Worm (Caenorhabditis elegans): ENCODE measurements around the gene rip-1.

Gene rip-1

ce11 chrIII:10258641-10259040, at the start of gene rip-1:
rip-1 (minus strand) TSS chrIII:10258741.
- TF ChIP-seq flt-1 (GFP tag; IDR thresholded peaks at IDR 0.05): no peak
- TF ChIP-seq T22C8.4 (GFP tag; IDR thresholded peaks at IDR 0.05): no peak
- no peak for TF ChIP-seq ref-1 (GFP tag; conservative IDR thresholded peaks at IDR 0.05)
- no peak for TF ChIP-seq ztf-23 (GFP tag; IDR thresholded peaks at IDR 0.05)
- TF ChIP-seq cog-1 (tag; optimal IDR thresholded peaks at IDR 0.05): no peak
- TF ChIP-seq med-1 (GFP tag; optimal IDR thresholded peaks at IDR 0.05; ENCODE audit: insufficient read depth): no peak
- TF ChIP-seq ztf-29 (GFP tag; IDR thresholded peaks at IDR 0.05): no peak
- no peak for TF ChIP-seq tab-1 (GFP tag; IDR thresholded peaks at IDR 0.05)
- TF ChIP-seq klf-2 (GFP tag; conservative IDR thresholded peaks at IDR 0.05): no peak

DNA sequence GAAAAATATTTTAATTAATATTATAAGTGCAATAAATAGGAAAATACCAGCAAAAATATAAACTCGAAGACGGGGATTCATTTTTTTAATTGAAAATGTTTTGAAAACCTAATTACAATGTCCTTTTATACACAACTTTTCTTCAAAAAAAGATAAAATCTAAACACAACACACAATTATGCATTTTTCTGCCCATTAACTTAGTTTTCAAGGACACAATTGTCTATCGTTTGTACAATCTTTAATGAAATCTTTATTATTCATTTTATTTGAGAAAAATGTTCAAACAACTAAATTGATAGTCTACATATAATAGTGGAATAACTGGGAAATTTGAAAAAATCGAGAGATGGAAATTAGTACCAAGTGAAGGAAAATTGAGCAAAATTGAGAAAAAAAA, 47.5 kb upstream of the rip-1 start, which contains the start of gene T07A5.1:
Gene T07A5.1 (minus strand): TSS at position 149 of the 400 bp plus-strand sequence.
- TF ChIP-seq tab-1 (GFP tag; IDR thresholded peaks at IDR 0.05): no peak
- no peak for TF ChIP-seq klf-2 (GFP tag; conservative IDR thresholded peaks at IDR 0.05)
- TF ChIP-seq ztf-29 (GFP tag; IDR thresholded peaks at IDR 0.05): no peak
- TF ChIP-seq flt-1 (GFP tag; IDR thresholded peaks at IDR 0.05): no peak
- no peak for TF ChIP-seq T22C8.4 (GFP tag; IDR thresholded peaks at IDR 0.05)
- no peak for TF ChIP-seq ztf-23 (GFP tag; IDR thresholded peaks at IDR 0.05)
- no peak for TF ChIP-seq ref-1 (GFP tag; conservative IDR thresholded peaks at IDR 0.05)
- TF ChIP-seq med-1 (GFP tag; optimal IDR thresholded peaks at IDR 0.05; ENCODE audit: insufficient read depth): no peak
- TF ChIP-seq cog-1 (tag; optimal IDR thresholded peaks at IDR 0.05): no peak

- no peak for TF ChIP-seq ref-1 (GFP tag; conservative IDR thresholded peaks at IDR 0.05)
- TF ChIP-seq ztf-23 (GFP tag; IDR thresholded peaks at IDR 0.05): no peak
- TF ChIP-seq tab-1 (GFP tag; IDR thresholded peaks at IDR 0.05): no peak
These were observed 46.8 kb upstream of the rip-1 start for ce11 chrIII:10305295-10305694.

DNA sequence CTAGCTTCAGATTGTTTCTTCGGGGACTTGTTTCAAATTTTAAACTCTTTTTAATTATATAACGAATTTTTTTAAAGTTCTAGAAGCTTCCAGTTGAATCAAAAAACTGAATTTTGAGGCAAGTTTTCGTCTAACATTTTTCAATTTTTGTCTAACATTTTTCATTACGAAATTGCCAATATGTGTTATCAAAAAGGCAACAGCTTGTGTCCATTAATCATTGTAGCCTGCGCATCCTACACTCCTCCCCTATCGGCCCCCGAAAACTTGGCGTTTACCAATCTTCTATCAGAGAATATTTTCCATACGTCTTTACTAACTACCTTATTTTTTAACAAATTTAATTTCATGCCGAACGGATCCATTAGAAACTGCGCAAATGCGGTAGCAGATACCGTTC, 41.5 kb upstream of the rip-1 start, which contains the start of gene vglu-3:
Gene vglu-3 (plus strand): TSS at position 301 of the 400 bp plus-strand sequence.
- no peak for TF ChIP-seq klf-2 (GFP tag; conservative IDR thresholded peaks at IDR 0.05)
- no peak for TF ChIP-seq ztf-29 (GFP tag; IDR thresholded peaks at IDR 0.05)
- no peak for TF ChIP-seq ztf-23 (GFP tag; IDR thresholded peaks at IDR 0.05)
- no peak for TF ChIP-seq flt-1 (GFP tag; IDR thresholded peaks at IDR 0.05)
- TF ChIP-seq T22C8.4 (GFP tag; IDR thresholded peaks at IDR 0.05): no peak
- TF ChIP-seq ref-1 (GFP tag; conservative IDR thresholded peaks at IDR 0.05): no peak
- TF ChIP-seq tab-1 (GFP tag; IDR thresholded peaks at IDR 0.05): no peak
- TF ChIP-seq med-1 (GFP tag; optimal IDR thresholded peaks at IDR 0.05; ENCODE audit: insufficient read depth): no peak
- TF ChIP-seq cog-1 (tag; optimal IDR thresholded peaks at IDR 0.05): no peak

ce11 chrIII:10296904-10297303, 38.4 kb upstream of the rip-1 start:
- TF ChIP-seq ztf-23 (GFP tag; IDR thresholded peaks at IDR 0.05) (no peak), med-1 (GFP tag; optimal IDR thresholded peaks at IDR 0.05; ENCODE audit: insufficient read depth) (no peak), cog-1 (tag; optimal IDR thresholded peaks at IDR 0.05) (no peak), flt-1 (GFP tag; IDR thresholded peaks at IDR 0.05) (no peak), T22C8.4 (GFP tag; IDR thresholded peaks at IDR 0.05) (no peak), klf-2 (GFP tag; conservative IDR thresholded peaks at IDR 0.05) (no peak), ztf-29 (GFP tag; IDR thresholded peaks at IDR 0.05) (no peak), ref-1 (GFP tag; conservative IDR thresholded peaks at IDR 0.05) (no peak), tab-1 (GFP tag; IDR thresholded peaks at IDR 0.05) (no peak)

DNA sequence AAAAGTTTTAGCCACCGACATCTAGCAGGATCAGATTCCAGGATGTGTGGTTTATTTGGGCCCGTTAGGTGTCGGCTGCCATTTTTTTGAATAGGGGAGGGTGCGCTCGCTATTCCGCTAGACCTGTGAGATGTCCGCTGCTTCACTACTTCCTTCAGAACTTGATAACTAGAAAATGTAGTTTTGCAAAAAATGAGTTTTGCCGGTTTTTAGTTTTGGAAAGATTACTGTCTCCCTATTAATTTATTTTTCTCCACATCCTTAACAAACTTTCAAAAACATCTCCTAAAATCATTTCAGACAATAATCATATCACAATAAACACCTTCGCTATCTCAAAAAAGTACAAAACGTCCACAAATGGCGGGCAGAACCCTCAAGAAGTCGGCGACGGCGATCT, 36.3 kb upstream of the rip-1 start, which contains the start of gene vglu-2:
Gene vglu-2 (plus strand): TSS at position 301 of the 400 bp plus-strand sequence.
- TF ChIP-seq klf-2 (GFP tag; conservative IDR thresholded peaks at IDR 0.05) (no peak), med-1 (GFP tag; optimal IDR thresholded peaks at IDR 0.05; ENCODE audit: insufficient read depth) (no peak)

- TF ChIP-seq med-1 (GFP tag; optimal IDR thresholded peaks at IDR 0.05; ENCODE audit: insufficient read depth) (no peak), ref-1 (GFP tag; conservative IDR thresholded peaks at IDR 0.05) (no peak), ztf-29 (GFP tag; IDR thresholded peaks at IDR 0.05) (no peak), flt-1 (GFP tag; IDR thresholded peaks at IDR 0.05) (no peak), cog-1 (tag; optimal IDR thresholded peaks at IDR 0.05) (no peak), klf-2 (GFP tag; conservative IDR thresholded peaks at IDR 0.05) (no peak), tab-1 (GFP tag; IDR thresholded peaks at IDR 0.05) (no peak), T22C8.4 (GFP tag; IDR thresholded peaks at IDR 0.05) (no peak), ztf-23 (GFP tag; IDR thresholded peaks at IDR 0.05) (no peak)
These were observed 35.4 kb upstream of the rip-1 start for ce11 chrIII:10293946-10294345.

DNA sequence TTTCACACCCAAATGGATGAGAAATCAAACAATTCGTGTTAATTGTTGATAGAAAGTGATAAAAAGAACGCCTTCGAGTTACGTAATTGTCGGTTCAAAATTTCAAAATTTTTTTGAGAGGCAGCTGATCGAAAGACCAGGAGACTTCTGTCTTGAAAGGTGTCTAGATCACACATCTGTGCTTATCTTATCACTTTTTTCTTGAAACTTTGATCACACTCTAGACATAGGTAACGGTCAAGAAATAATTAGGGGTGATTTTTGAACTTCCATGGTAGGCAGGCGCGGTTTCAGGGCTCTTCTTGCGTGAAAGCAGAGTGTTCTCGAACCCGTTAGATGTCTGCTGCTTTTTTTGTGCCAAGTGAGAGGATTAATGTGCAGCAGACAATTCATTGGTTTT, 34.8 kb upstream of the rip-1 start:
- TF ChIP-seq tab-1 (GFP tag; IDR thresholded peaks at IDR 0.05) (no peak), ztf-29 (GFP tag; IDR thresholded peaks at IDR 0.05) (no peak), med-1 (GFP tag; optimal IDR thresholded peaks at IDR 0.05; ENCODE audit: insufficient read depth) (no peak), cog-1 (tag; optimal IDR thresholded peaks at IDR 0.05) (no peak), ztf-23 (GFP tag; IDR thresholded peaks at IDR 0.05) (no peak), klf-2 (GFP tag; conservative IDR thresholded peaks at IDR 0.05) (no peak), flt-1 (GFP tag; IDR thresholded peaks at IDR 0.05) (no peak), T22C8.4 (GFP tag; IDR thresholded peaks at IDR 0.05) (no peak), ref-1 (GFP tag; conservative IDR thresholded peaks at IDR 0.05) (no peak)

DNA sequence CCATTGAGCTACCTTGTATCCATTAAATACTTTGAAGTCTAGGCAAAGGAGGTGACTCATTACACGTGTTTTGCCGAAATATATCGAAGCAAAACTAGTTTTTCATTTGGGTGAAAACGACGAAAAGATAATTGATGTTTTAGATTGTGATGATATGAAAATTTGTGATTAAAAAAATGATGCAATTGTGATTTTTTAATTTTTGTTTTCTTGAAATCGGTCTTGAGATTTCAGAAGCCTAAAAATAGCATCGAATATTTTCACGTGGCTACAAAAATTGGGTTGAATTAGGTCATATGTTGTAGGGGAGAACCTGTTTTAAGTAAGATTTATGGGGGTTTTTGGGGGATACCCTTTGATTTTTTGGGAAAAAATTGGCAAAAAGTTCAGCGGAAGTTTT, 32.0 kb upstream of the rip-1 start:
- no peak for TF ChIP-seq T22C8.4 (GFP tag; IDR thresholded peaks at IDR 0.05)
- no peak for TF ChIP-seq cog-1 (tag; optimal IDR thresholded peaks at IDR 0.05)
- no peak for TF ChIP-seq ztf-23 (GFP tag; IDR thresholded peaks at IDR 0.05)
- no peak for TF ChIP-seq flt-1 (GFP tag; IDR thresholded peaks at IDR 0.05)
- TF ChIP-seq ref-1 (GFP tag; conservative IDR thresholded peaks at IDR 0.05): no peak
- no peak for TF ChIP-seq ztf-29 (GFP tag; IDR thresholded peaks at IDR 0.05)
- TF ChIP-seq klf-2 (GFP tag; conservative IDR thresholded peaks at IDR 0.05): no peak

DNA sequence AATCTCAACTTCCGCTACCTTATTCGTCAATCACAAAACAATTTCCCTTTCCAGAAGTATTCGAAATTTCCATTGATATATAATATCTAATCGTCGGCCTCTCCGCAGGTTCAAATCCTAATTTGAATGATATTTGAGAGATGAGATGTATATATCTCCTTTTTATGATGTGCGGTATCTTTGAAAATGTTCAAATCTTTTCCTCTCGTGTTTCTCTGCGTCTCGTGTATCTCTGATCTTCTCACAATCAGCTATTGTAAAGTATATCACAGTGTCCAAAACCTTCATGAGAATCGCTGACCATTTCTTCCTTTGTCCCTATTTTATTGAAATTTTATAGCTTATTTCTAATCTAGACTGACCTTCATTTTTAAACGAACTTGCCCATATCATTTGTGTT, 31.2 kb upstream of the rip-1 start:
- no peak for TF ChIP-seq ztf-23 (GFP tag; IDR thresholded peaks at IDR 0.05)
- TF ChIP-seq ref-1 (GFP tag; conservative IDR thresholded peaks at IDR 0.05): no peak
- no peak for TF ChIP-seq tab-1 (GFP tag; IDR thresholded peaks at IDR 0.05)
- no peak for TF ChIP-seq klf-2 (GFP tag; conservative IDR thresholded peaks at IDR 0.05)
- no peak for TF ChIP-seq ztf-29 (GFP tag; IDR thresholded peaks at IDR 0.05)
- TF ChIP-seq T22C8.4 (GFP tag; IDR thresholded peaks at IDR 0.05): no peak
- TF ChIP-seq med-1 (GFP tag; optimal IDR thresholded peaks at IDR 0.05; ENCODE audit: insufficient read depth): no peak
- no peak for TF ChIP-seq flt-1 (GFP tag; IDR thresholded peaks at IDR 0.05)
- TF ChIP-seq cog-1 (tag; optimal IDR thresholded peaks at IDR 0.05): no peak

Measured in whole organism, midembryonic.